Fruit fly (Drosophila melanogaster): ENCODE data around the gene hh.

Gene hh

DNA sequence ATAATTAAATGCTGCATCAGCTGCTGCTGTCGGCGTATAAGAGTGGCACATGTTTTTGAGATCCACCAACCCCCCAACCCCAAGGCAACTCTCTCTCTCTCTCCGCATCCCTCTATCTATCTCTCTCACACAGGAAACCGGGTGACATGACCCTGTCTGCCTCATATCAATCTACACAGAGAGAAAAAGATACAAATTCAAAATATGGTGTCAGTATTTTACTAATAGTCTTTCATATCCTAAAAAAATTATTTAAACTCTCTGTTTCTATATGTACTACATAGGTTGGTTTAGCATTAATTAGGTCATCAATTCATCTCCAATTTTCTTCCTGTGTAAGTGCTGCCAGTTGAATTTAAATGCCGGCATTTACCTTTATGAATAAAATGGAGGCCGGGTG lies 33.7 kb upstream of the hh start (continued):
- TF ChIP-seq ase (GFP tag; IDR thresholded peaks at IDR 0.05) (peak; percentile 93), CG18011 (GFP tag; optimal IDR thresholded peaks at IDR 0.05) (peak; percentile 53), sob (GFP tag; IDR thresholded peaks at IDR 0.05) (peak; percentile 87), CG9876 (GFP tag; optimal IDR thresholded peaks at IDR 0.05) (peak; percentile 49), CG12391 (tag; optimal IDR thresholded peaks at IDR 0.05) (peak; percentile 95), CG15479 (GFP tag; optimal IDR thresholded peaks at IDR 0.05) (no peak), hkb (optimal IDR thresholded peaks at IDR 0.05) (no peak), hkb (GFP tag; IDR thresholded peaks at IDR 0.05) (peak; percentile 94), Neu2 (GFP tag; optimal IDR thresholded peaks at IDR 0.05; ENCODE audit: borderline replicate concordance) (peak; percentile 44), TFAM (GFP tag; optimal IDR thresholded peaks at IDR 0.05) (peak; percentile 61), Atf6 (GFP tag; IDR thresholded peaks at IDR 0.05) (peak; percentile 86), Sin3A (optimal IDR thresholded peaks at IDR 0.05) (no peak), aop (GFP tag; IDR thresholded peaks at IDR 0.05) (peak; percentile 85), prd (optimal IDR thresholded peaks at IDR 0.05) (no peak), prd (GFP tag; IDR thresholded peaks at IDR 0.05) (peak; percentile 92), pho (GFP tag; optimal IDR thresholded peaks at IDR 0.05) (peak; percentile 62), Awh (GFP tag; IDR thresholded peaks at IDR 0.05) (peak; percentile 89), pros (GFP tag; optimal IDR thresholded peaks at IDR 0.05) (no peak), ato (GFP tag; IDR thresholded peaks at IDR 0.05; ENCODE audit: partially characterized antibody) (no peak), CG17359 (tag; optimal IDR thresholded peaks at IDR 0.05) (peak; percentile 95), CG12769 (tag; optimal IDR thresholded peaks at IDR 0.05) (peak; percentile 95), CG6854 (GFP tag; optimal IDR thresholded peaks at IDR 0.05) (peak; percentile 20), CG32772 (GFP tag; IDR thresholded peaks at IDR 0.05) (peak; percentile 86), CG8924 (tag; optimal IDR thresholded peaks at IDR 0.05) (peak; percentile 94), CG18619 (GFP tag; optimal IDR thresholded peaks at IDR 0.05) (peak; percentile 77), GATAe (GFP tag; conservative IDR thresholded peaks at IDR 0.05) (no peak), CG13775 (GFP tag; optimal IDR thresholded peaks at IDR 0.05) (peak; percentile 78), CG18476 (GFP tag; optimal IDR thresholded peaks at IDR 0.05) (peak; percentile 72), CG4328 (GFP tag; optimal IDR thresholded peaks at IDR 0.05) (peak; percentile 31), CG10321 (GFP tag; IDR thresholded peaks at IDR 0.05) (peak; percentile 61), Dp (GFP tag; optimal IDR thresholded peaks at IDR 0.05) (no peak), NC2α (GFP tag; optimal IDR thresholded peaks at IDR 0.05) (peak; percentile 81), corto (GFP tag; optimal IDR thresholded peaks at IDR 0.05) (peak; percentile 88), cad (GFP tag; optimal IDR thresholded peaks at IDR 0.05) (no peak), CG8944 (GFP tag; optimal IDR thresholded peaks at IDR 0.05) (peak; percentile 86), CG18764 (GFP tag; optimal IDR thresholded peaks at IDR 0.05) (peak; percentile 88), Poxn (GFP tag; IDR thresholded peaks at IDR 0.05) (no peak), BtbVII (GFP tag; optimal IDR thresholded peaks at IDR 0.05) (peak; percentile 76), NK7.1 (GFP tag; optimal IDR thresholded peaks at IDR 0.05) (peak; percentile 72), jumu (GFP tag; optimal IDR thresholded peaks at IDR 0.05) (peak; percentile 88), CG16815 (GFP tag; optimal IDR thresholded peaks at IDR 0.05) (peak; percentile 83), CG12744 (GFP tag; optimal IDR thresholded peaks at IDR 0.05) (peak; percentile 83), Fer2 (tag; optimal IDR thresholded peaks at IDR 0.05) (peak; percentile 39), CG3726 (GFP tag; IDR thresholded peaks at IDR 0.05) (peak; percentile 79; the same call in 2 of the 3 replicates), CoRest (tag; optimal IDR thresholded peaks at IDR 0.05) (peak; percentile 91), scrt (GFP tag; optimal IDR thresholded peaks at IDR 0.05) (peak; percentile 74), lov (optimal IDR thresholded peaks at IDR 0.05) (no peak), lov (GFP tag; IDR thresholded peaks at IDR 0.05) (peak; percentile 89), da (GFP tag; optimal IDR thresholded peaks at IDR 0.05) (peak; percentile 50), Hr39 (optimal IDR thresholded peaks at IDR 0.05) (no peak), Dad (GFP tag; optimal IDR thresholded peaks at IDR 0.05) (peak; percentile 74), CG1647 (GFP tag; optimal IDR thresholded peaks at IDR 0.05) (peak; percentile 83), gsb-n (tag; optimal IDR thresholded peaks at IDR 0.05) (peak; percentile 93)

All from whole organism, embryonic.